Fruit fly (Drosophila melanogaster) Kc167 (cell line): ENCODE measurements around the gene CG16888.

ENCODE experiments used
- Myc ChIP-seq: fragments of >200 bp; optimal IDR thresholded peaks from 2 replicates; lab custom pipeline; 2017; ENCODE audit warnings: missing external identifiers
- h ChIP-seq: fragments of >200 bp; optimal IDR thresholded peaks from 3 replicates; lab custom pipeline; 2018; ENCODE audit warnings: missing external identifiers
- ttk ChIP-seq: sonication (Bioruptor generic); optimal IDR thresholded peaks from 2 replicates; lab custom pipeline; 2017; ENCODE audit warnings: missing external identifiers

DNA sequence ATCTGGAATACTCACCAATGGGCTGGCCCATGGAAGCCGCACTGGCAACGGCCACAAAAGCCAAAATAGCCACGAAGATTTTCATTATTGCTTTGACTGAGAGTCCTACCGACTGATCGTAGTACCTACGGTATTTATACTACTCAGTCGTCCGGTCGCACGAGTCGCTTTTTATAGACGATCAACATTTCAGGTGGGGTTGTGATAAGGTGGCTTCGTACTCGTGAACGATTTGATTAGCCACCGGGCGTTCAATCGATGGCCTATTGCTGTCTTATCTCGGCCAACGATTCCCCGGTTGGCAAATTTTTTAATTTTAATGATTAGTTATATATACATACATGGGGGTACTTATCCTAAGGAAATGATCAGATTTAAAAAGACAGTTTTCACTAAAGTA lies 32.1 kb upstream of the CG16888 start, which contains the start of gene CG8997:
- no peak for TF ChIP-seq h (lab: Kevin White, UChicago)
- TF ChIP-seq ttk (lab: Kevin White, UChicago), result no peak
- no peak for TF ChIP-seq Myc
